Worm (Caenorhabditis elegans) whole organism, L1 larva: Measurements from ENCODE around the gene sdz-19.
A peak's percentile ranks its signal among the peaks of the same experiment; 100 is the strongest.

Source experiments
- C16A3.4 ChIP-seq: fragments of 150-350 bp; optimal IDR thresholded peaks from 2 replicates; lab custom pipeline; 2014; ENCODE audit warnings: missing biosample characterization, missing genetic modification characterization
- aha-1 ChIP-seq: fragments of 150-350 bp; optimal IDR thresholded peaks from 2 replicates; lab custom pipeline; 2014; ENCODE audit warnings: missing biosample characterization, missing genetic modification characterization
- alr-1 ChIP-seq: fragments of 200-800 bp; sonication (Bioruptor generic); optimal IDR thresholded peaks from 2 replicates; lab custom pipeline; 2018; ENCODE audit warnings: borderline replicate concordance, mild to moderate bottlenecking, missing genetic modification characterization, missing compliant biosample characterization
- aly-2 ChIP-seq: fragments of 150-350 bp; optimal IDR thresholded peaks from 2 replicates; lab custom pipeline; 2014; ENCODE audit warnings: missing biosample characterization, missing genetic modification characterization
- ama-1 ChIP-seq: fragments of 150-350 bp; optimal IDR thresholded peaks from 2 replicates; lab custom pipeline; 2014
- blmp-1 ChIP-seq: fragments of 150-350 bp; optimal IDR thresholded peaks from 2 replicates; lab custom pipeline; 2014; ENCODE audit warnings: missing biosample characterization, missing genetic modification characterization
- ceh-63 ChIP-seq: fragments of 200-800 bp; sonication (Bioruptor generic); optimal IDR thresholded peaks from 2 replicates; lab custom pipeline; 2018; ENCODE audit warnings: mild to moderate bottlenecking, missing genetic modification characterization, missing compliant biosample characterization
- ceh-82 ChIP-seq, 3 experiments: fragments of 150-350 bp in 1 of 3; sonication (generic microtip) in 2 of 3; optimal IDR thresholded peaks; 2 replicates each; lab custom pipeline; 2014 to 2017; ENCODE audit warnings: missing biosample characterization in 3 of 3, missing genetic modification characterization in 3 of 3
- efl-1 ChIP-seq, 4 experiments: fragments of 150-350 bp; optimal IDR thresholded peaks in 3 of 4; peaks in 1 of 4; 1 replicate in 1 of 4; 2 replicates in 3 of 4; lab custom pipeline; 2014; ENCODE audit warnings: missing biosample characterization in 2 of 4, missing genetic modification characterization in 2 of 4, missing genetic modification reagents in 2 of 4
- elt-2 ChIP-seq: sonication (generic microtip); optimal IDR thresholded peaks from 2 replicates; lab custom pipeline; 2016; ENCODE audit warnings: missing genetic modification characterization, mild to moderate bottlenecking, inconsistent platforms, missing compliant biosample characterization, missing genetic modification reagents
- elt-3 ChIP-seq, 6 experiments: fragments of 150-350 bp in 1 of 6; sonication (generic microtip); optimal IDR thresholded peaks; 2 replicates each; lab custom pipeline; 2017 to 2018; ENCODE audit warnings: missing biosample characterization in 6 of 6, missing genetic modification characterization in 6 of 6, inconsistent platforms in 1 of 6
- fkh-10 ChIP-seq: sonication (generic microtip); optimal IDR thresholded peaks from 2 replicates; lab custom pipeline; 2017; ENCODE audit warnings: missing biosample characterization, missing genetic modification reagents, missing genetic modification characterization
- fkh-8 ChIP-seq: sonication (generic microtip); optimal IDR thresholded peaks from 2 replicates; lab custom pipeline; 2016; ENCODE audit warnings: mild to moderate bottlenecking, missing genetic modification characterization, missing compliant biosample characterization
- fos-1 ChIP-seq: fragments of 150-350 bp; optimal IDR thresholded peaks from 2 replicates; lab custom pipeline; 2014; ENCODE audit warnings: missing biosample characterization, missing genetic modification characterization
- grh-1 ChIP-seq: fragments of 200-800 bp; sonication (Bioruptor generic); IDR thresholded peaks from 2 replicates; pipeline ENCODE4 v1.3.6; 2022; ENCODE audit warnings: missing genetic modification reagents, missing genetic modification characterization, missing compliant biosample characterization
- hlh-4 ChIP-seq: sonication (generic microtip); optimal IDR thresholded peaks from 2 replicates; lab custom pipeline; 2016; ENCODE audit warnings: mild to moderate bottlenecking, missing genetic modification characterization, missing compliant biosample characterization
- isw-1 ChIP-seq: fragments of 200-800 bp; sonication (Bioruptor generic); IDR thresholded peaks from 2 replicates; pipeline ENCODE4 v1.3.6; 2022; ENCODE audit warnings: missing genetic modification characterization, missing compliant biosample characterization
- lin-13 ChIP-seq: fragments of 150-350 bp; optimal IDR thresholded peaks from 2 replicates; lab custom pipeline; 2014; ENCODE audit warnings: missing biosample characterization, missing genetic modification reagents, missing genetic modification characterization
- lin-14 ChIP-seq: fragments of 200-800 bp; sonication (Bioruptor generic); optimal IDR thresholded peaks from 2 replicates; lab custom pipeline; 2018; ENCODE audit warnings: mild to moderate bottlenecking, missing genetic modification characterization, moderate library complexity, missing compliant biosample characterization
- lin-35 ChIP-seq, 2 experiments: fragments of 150-350 bp; optimal IDR thresholded peaks; 2 replicates each; lab custom pipeline; 2014; ENCODE audit warnings: missing biosample characterization in 2 of 2, missing genetic modification characterization in 2 of 2, missing genetic modification reagents in 2 of 2
- lin-39 ChIP-seq: fragments of 150-350 bp; optimal IDR thresholded peaks from 2 replicates; lab custom pipeline; 2014; ENCODE audit warnings: missing biosample characterization, missing genetic modification reagents, missing genetic modification characterization
- lir-3 ChIP-seq: sonication (generic microtip); optimal IDR thresholded peaks from 2 replicates; lab custom pipeline; 2016; ENCODE audit warnings: mild to moderate bottlenecking, missing genetic modification characterization, moderate library complexity, missing compliant biosample characterization; ENCODE audit not compliant: poor library complexity
- mab-9 ChIP-seq: fragments of 200-800 bp; sonication (Bioruptor generic); IDR thresholded peaks from 2 replicates; pipeline ENCODE4 v1.3.6; 2022; ENCODE audit warnings: missing genetic modification reagents, missing genetic modification characterization, missing compliant biosample characterization
- mdl-1 ChIP-seq, 2 experiments: fragments of 150-350 bp; optimal IDR thresholded peaks; 2 replicates each; lab custom pipeline; 2014 to 2017; ENCODE audit warnings: missing biosample characterization in 2 of 2, missing genetic modification characterization in 2 of 2, inconsistent platforms in 1 of 2
- mef-2 ChIP-seq: fragments of 150-350 bp; optimal IDR thresholded peaks from 2 replicates; lab custom pipeline; 2014; ENCODE audit warnings: missing biosample characterization, missing genetic modification characterization
- mep-1 ChIP-seq: fragments of 150-350 bp; optimal IDR thresholded peaks from 2 replicates; lab custom pipeline; 2014; ENCODE audit warnings: missing biosample characterization, missing genetic modification characterization
- nhr-19 ChIP-seq: fragments of 200-800 bp; sonication (Bioruptor generic); conservative IDR thresholded peaks from 2 replicates; pipeline ENCODE4 v1.3.6; 2022; ENCODE audit warnings: missing genetic modification characterization, missing compliant biosample characterization
- nhr-28 ChIP-seq: fragments of 150-350 bp; optimal IDR thresholded peaks from 2 replicates; lab custom pipeline; 2014; ENCODE audit warnings: missing biosample characterization, missing genetic modification characterization
- nhr-47 ChIP-seq: sonication (generic microtip); optimal IDR thresholded peaks from 2 replicates; lab custom pipeline; 2016; ENCODE audit warnings: mild to moderate bottlenecking, missing genetic modification characterization, moderate library complexity, missing compliant biosample characterization
- nhr-77 ChIP-seq: fragments of 150-350 bp; optimal IDR thresholded peaks from 2 replicates; lab custom pipeline; 2014; ENCODE audit warnings: missing biosample characterization, missing genetic modification characterization
- nhr-84 ChIP-seq: sonication (generic microtip); optimal IDR thresholded peaks from 2 replicates; lab custom pipeline; 2017; ENCODE audit warnings: missing biosample characterization, missing genetic modification characterization
- pag-3 ChIP-seq: sonication (generic microtip); optimal IDR thresholded peaks from 2 replicates; lab custom pipeline; 2017; ENCODE audit warnings: missing genetic modification characterization, mild to moderate bottlenecking, missing compliant biosample characterization, antibody characterized with exemption, borderline replicate concordance; ENCODE audit not compliant: insufficient read depth
- rnt-1 ChIP-seq: sonication (generic microtip); optimal IDR thresholded peaks from 2 replicates; lab custom pipeline; 2016; ENCODE audit warnings: mild to moderate bottlenecking, missing genetic modification characterization, moderate library complexity, missing compliant biosample characterization
- snpc-4 ChIP-seq: fragments of 150-350 bp; optimal IDR thresholded peaks from 2 replicates; lab custom pipeline; 2014; ENCODE audit warnings: missing biosample characterization, missing genetic modification characterization
- snu-23 ChIP-seq: sonication (generic microtip); optimal IDR thresholded peaks from 2 replicates; lab custom pipeline; 2016; ENCODE audit warnings: missing genetic modification characterization, missing compliant biosample characterization
- sox-4 ChIP-seq: sonication (generic microtip); optimal IDR thresholded peaks from 2 replicates; lab custom pipeline; 2016; ENCODE audit warnings: missing genetic modification characterization, missing compliant biosample characterization
- sptf-1 ChIP-seq: fragments of 150-350 bp; optimal IDR thresholded peaks from 2 replicates; lab custom pipeline; 2014; ENCODE audit warnings: missing biosample characterization, missing genetic modification characterization
- tbx-2 ChIP-seq: sonication (generic microtip); optimal IDR thresholded peaks from 2 replicates; lab custom pipeline; 2016; ENCODE audit warnings: missing genetic modification characterization, missing compliant biosample characterization
- tlp-1 ChIP-seq: fragments of 150-350 bp; optimal IDR thresholded peaks from 2 replicates; lab custom pipeline; 2014; ENCODE audit warnings: missing biosample characterization, missing genetic modification characterization
- unc-98 ChIP-seq: fragments of 200-800 bp; sonication (Bioruptor generic); IDR thresholded peaks from 2 replicates; pipeline ENCODE4 v1.3.6; 2022; ENCODE audit warnings: missing genetic modification characterization, missing compliant biosample characterization
- vab-15 ChIP-seq: sonication (generic microtip); optimal IDR thresholded peaks from 2 replicates; lab custom pipeline; 2017; ENCODE audit warnings: missing genotype, mild to moderate bottlenecking, missing genetic modification characterization, missing compliant biosample characterization
- xbp-1 ChIP-seq: sonication (generic microtip); optimal IDR thresholded peaks from 2 replicates; lab custom pipeline; 2016; ENCODE audit warnings: missing genetic modification characterization, missing compliant biosample characterization
- zag-1 ChIP-seq: fragments of 150-350 bp; optimal IDR thresholded peaks from 2 replicates; lab custom pipeline; 2014; ENCODE audit warnings: missing biosample characterization, missing genetic modification characterization
- ztf-11 ChIP-seq, 2 experiments: sonication (generic microtip); optimal IDR thresholded peaks; 2 replicates each; lab custom pipeline; 2016 to 2017; ENCODE audit warnings: missing genetic modification characterization in 2 of 2, missing biosample characterization in 1 of 2, missing compliant biosample characterization in 1 of 2

Gene sdz-19

DNA sequence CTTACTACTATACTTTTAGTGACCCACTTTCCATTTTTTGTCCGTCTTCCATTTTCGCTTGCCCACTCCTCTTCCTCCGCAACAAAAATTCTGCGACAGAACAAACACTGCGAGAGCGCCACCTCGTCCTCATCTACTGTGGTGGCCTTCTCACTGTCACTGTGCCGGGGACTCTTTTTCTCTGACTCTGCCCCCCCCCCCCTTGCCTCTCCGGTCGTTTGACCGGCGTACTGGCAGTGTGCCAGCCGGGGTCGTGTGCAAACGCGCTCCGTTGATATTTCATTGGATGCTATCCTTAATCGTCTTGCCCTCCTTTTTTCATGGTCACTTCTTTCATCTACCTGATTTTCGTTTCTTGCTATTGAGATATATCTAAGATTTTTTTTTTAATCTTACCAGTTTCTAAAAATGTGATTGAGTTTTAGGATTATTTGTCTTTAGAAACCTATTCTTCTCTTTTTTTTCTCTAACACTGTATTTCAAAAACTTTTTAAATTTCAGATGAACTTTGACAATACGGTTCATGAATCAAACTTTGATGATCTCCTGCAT, 22.6 kb downstream of the sdz-19 start, which contains the start of gene atf-6 (continued):
- TF ChIP-seq mdl-1 (tag; optimal IDR thresholded peaks at IDR 0.05; lab: Kevin White, UChicago) (peak in 1 of 2 experiments; percentile 73), lir-3 (peak; percentile 43), lin-35 (GFP tag; optimal IDR thresholded peaks at IDR 0.05; lab: Kevin White, UChicago) (peak; percentile 67 to 76), nhr-28 (no peak), efl-1 (optimal IDR thresholded peaks at IDR 0.05; lab: Kevin White, UChicago) (peak; percentile 55 to 57), efl-1 (GFP tag; optimal IDR thresholded peaks at IDR 0.05 in 1 of 2; lab: Kevin White, UChicago) (peak; percentile 33 to 94), elt-3 (tag; optimal IDR thresholded peaks at IDR 0.05; lab: Kevin White, UChicago) (peak in 3 of 6 experiments; percentile 38 to 65 (median 49)), elt-2 (tag; lab: Kevin White, UChicago) (peak; percentile 67), mep-1 (peak; percentile 81), nhr-84 (tag; lab: Kevin White, UChicago) (no peak), lin-13 (GFP tag; lab: Kevin White, UChicago) (peak; percentile 65), ceh-63 (GFP tag; lab: Kevin White, UChicago) (no peak), isw-1 (GFP tag; lab: Robert Waterston, UW) (peak; percentile 67), tlp-1 (tag; lab: Kevin White, UChicago) (no peak), ztf-11 (tag; optimal IDR thresholded peaks at IDR 0.05; lab: Kevin White, UChicago) (peak in 1 of 2 experiments; percentile 74), snu-23 (GFP tag; lab: Kevin White, UChicago) (peak; percentile 90), hlh-4 (tag; lab: Kevin White, UChicago) (no peak), sptf-1 (tag; lab: Kevin White, UChicago) (no peak), sox-4 (tag; lab: Kevin White, UChicago) (peak; percentile 29), ama-1 (lab: Kevin White, UChicago) (no peak), pag-3 (tag; lab: Kevin White, UChicago) (no peak), nhr-47 (tag; lab: Kevin White, UChicago) (peak; percentile 86), grh-1 (GFP tag; lab: Robert Waterston, UW) (peak; percentile 76), mef-2 (tag; lab: Kevin White, UChicago) (peak; percentile 12), fkh-8 (tag; lab: Kevin White, UChicago) (peak; percentile 77), xbp-1 (tag; lab: Kevin White, UChicago) (peak; percentile 82), tbx-2 (tag; lab: Kevin White, UChicago) (peak; percentile 81), zag-1 (tag; lab: Kevin White, UChicago) (no peak), vab-15 (tag; lab: Kevin White, UChicago) (peak; percentile 54), ceh-82 (tag; optimal IDR thresholded peaks at IDR 0.05; lab: Kevin White, UChicago) (peak; percentile 55 to 93 (median 56)), rnt-1 (tag; lab: Kevin White, UChicago) (peak; percentile 79), nhr-77 (peak; percentile 71), fos-1 (no peak), lin-14 (GFP tag; lab: Kevin White, UChicago) (peak; percentile 97), alr-1 (tag; lab: Kevin White, UChicago) (no peak), snpc-4 (peak; percentile 66), mab-9 (GFP tag; lab: Robert Waterston, UW) (peak; percentile 49; the same call in 1 of the 2 replicates), C16A3.4 (tag; lab: Kevin White, UChicago) (peak; percentile 87), unc-98 (GFP tag; lab: Robert Waterston, UW) (no peak), blmp-1 (tag; lab: Kevin White, UChicago) (peak; percentile 84), nhr-19 (GFP tag; lab: Robert Waterston, UW) (peak; percentile 87), fkh-10 (peak; percentile 73), aha-1 (tag; lab: Kevin White, UChicago) (no peak), lin-39 (tag; lab: Kevin White, UChicago) (peak; percentile 44), aly-2 (tag; lab: Kevin White, UChicago) (no peak)
